Fruit fly (Drosophila melanogaster) whole organism, embryonic: ENCODE measurements around the gene CG17780.

Experiments
- Atf-2 ChIP-seq: fragments of 200-800 bp; sonication (Bioruptor generic); optimal IDR thresholded peaks from 2 replicates; lab custom pipeline; 2016; ENCODE audit warnings: missing biosample characterization, missing genetic modification characterization
- BEAF-32 ChIP-seq: fragments of 200-800 bp; sonication (Bioruptor generic); optimal IDR thresholded peaks from 3 replicates; lab custom pipeline; 2017; ENCODE audit warnings: missing biosample characterization, missing genetic modification characterization, mild to moderate bottlenecking, moderate library complexity, missing genetic modification reagents
- CG10267 ChIP-seq: fragments of 200-800 bp; sonication (Bioruptor generic); optimal IDR thresholded peaks from 2 replicates; lab custom pipeline; 2018; ENCODE audit warnings: missing biosample characterization, mild to moderate bottlenecking, missing genetic modification characterization, moderate library complexity
- CG11696 ChIP-seq: fragments of 200-800 bp; sonication (Bioruptor generic); IDR thresholded peaks from 2 replicates; pipeline ENCODE4 v1.3.6; 2022; ENCODE audit warnings: missing biosample characterization, missing genetic modification characterization
- CG12391 ChIP-seq: fragments of 200-800 bp; sonication (Bioruptor generic); optimal IDR thresholded peaks from 3 replicates; lab custom pipeline; 2018; ENCODE audit warnings: missing biosample characterization, mild to moderate bottlenecking, missing genetic modification characterization, moderate library complexity
- CG14014 ChIP-seq: fragments of 200-800 bp; sonication (Bioruptor generic); IDR thresholded peaks from 2 replicates; pipeline ENCODE4 v1.3.6; 2022; ENCODE audit warnings: missing biosample characterization, missing genetic modification characterization
- CG17802 ChIP-seq: fragments of 200-800 bp; sonication (Bioruptor generic); optimal IDR thresholded peaks from 2 replicates; lab custom pipeline; 2018; ENCODE audit warnings: missing biosample characterization, mild to moderate bottlenecking, missing genetic modification characterization, moderate library complexity
- CG18764 ChIP-seq: fragments of 200-800 bp; sonication (Bioruptor generic); optimal IDR thresholded peaks from 3 replicates; lab custom pipeline; 2016; ENCODE audit warnings: missing biosample characterization, missing genetic modification characterization
- CG2889 ChIP-seq: fragments of 200-800 bp; sonication (Bioruptor generic); IDR thresholded peaks from 3 replicates; pipeline ENCODE4 v1.3.6; 2022; ENCODE audit warnings: missing biosample characterization, missing genetic modification characterization
- CG3065 ChIP-seq: fragments of 200-800 bp; sonication (Bioruptor generic); optimal IDR thresholded peaks from 2 replicates; lab custom pipeline; 2016; ENCODE audit warnings: missing biosample characterization, missing genetic modification characterization
- CG3163 ChIP-seq: fragments of 200-800 bp; sonication (Bioruptor generic); optimal IDR thresholded peaks from 3 replicates; lab custom pipeline; 2016; ENCODE audit warnings: missing biosample characterization, missing genetic modification characterization
- CG4282 ChIP-seq: fragments of 200-800 bp; sonication (Bioruptor generic); optimal IDR thresholded peaks from 2 replicates; lab custom pipeline; 2016; ENCODE audit warnings: missing biosample characterization, missing genetic modification characterization
- CG7839 ChIP-seq: fragments of 200-800 bp; sonication (Bioruptor generic); optimal IDR thresholded peaks from 3 replicates; lab custom pipeline; 2018; ENCODE audit warnings: missing biosample characterization, mild to moderate bottlenecking, missing genetic modification characterization, moderate library complexity
- CG8944 ChIP-seq: fragments of 200-800 bp; sonication (Bioruptor generic); optimal IDR thresholded peaks from 3 replicates; lab custom pipeline; 2016; ENCODE audit warnings: missing biosample characterization, missing genetic modification characterization
- CG9932 ChIP-seq: fragments of 200-800 bp; sonication (Bioruptor generic); IDR thresholded peaks from 2 replicates; pipeline ENCODE4 v1.3.6; 2022; ENCODE audit warnings: missing biosample characterization, missing genetic modification characterization
- Chrac-16 ChIP-seq: fragments of 200-800 bp; sonication (Bioruptor generic); optimal IDR thresholded peaks from 3 replicates; lab custom pipeline; 2016; ENCODE audit warnings: missing biosample characterization, missing genetic modification characterization
- CoRest ChIP-seq: fragments of 200-800 bp; sonication (Bioruptor generic); optimal IDR thresholded peaks from 3 replicates; lab custom pipeline; 2018; ENCODE audit warnings: missing biosample characterization, mild to moderate bottlenecking, missing genetic modification characterization, moderate library complexity
- Dek ChIP-seq: fragments of 200-800 bp; sonication (Bioruptor generic); optimal IDR thresholded peaks from 3 replicates; lab custom pipeline; 2019; ENCODE audit warnings: missing biosample characterization, mild to moderate bottlenecking, missing genetic modification characterization, moderate library complexity
- Dip3 ChIP-seq: fragments of 200-800 bp; sonication (Bioruptor generic); optimal IDR thresholded peaks from 3 replicates; lab custom pipeline; 2016; ENCODE audit warnings: missing biosample characterization, missing genetic modification characterization
- Gug ChIP-seq: fragments of 200-800 bp; sonication (Bioruptor generic); IDR thresholded peaks from 4 replicates; pipeline ENCODE4 v1.3.6; 2022; ENCODE audit warnings: missing biosample characterization, missing genetic modification characterization
- Hand ChIP-seq: fragments of 200-800 bp; sonication (Bioruptor generic); optimal IDR thresholded peaks from 2 replicates; lab custom pipeline; 2017; ENCODE audit warnings: mild to moderate bottlenecking, missing biosample characterization, missing genetic modification reagents, missing genetic modification characterization
- HmgZ ChIP-seq: fragments of 200-800 bp; sonication (Bioruptor generic); optimal IDR thresholded peaks from 2 replicates; lab custom pipeline; 2018; ENCODE audit warnings: missing biosample characterization, mild to moderate bottlenecking, missing genetic modification characterization
- Myb ChIP-seq: fragments of 200-800 bp; sonication (Bioruptor generic); optimal IDR thresholded peaks from 2 replicates; lab custom pipeline; 2016; ENCODE audit warnings: missing biosample characterization, missing genetic modification characterization
- Oli ChIP-seq: fragments of 200-800 bp; sonication (Bioruptor generic); optimal IDR thresholded peaks from 2 replicates; lab custom pipeline; 2018; ENCODE audit warnings: missing biosample characterization, mild to moderate bottlenecking, missing genetic modification characterization, moderate library complexity
- Ptx1 ChIP-seq: fragments of 200-800 bp; sonication (Bioruptor generic); IDR thresholded peaks from 2 replicates; pipeline ENCODE4 v1.3.6; 2022; ENCODE audit warnings: missing biosample characterization, missing genetic modification characterization
- Sin3A ChIP-seq: fragments of >200 bp; optimal IDR thresholded peaks from 2 replicates; lab custom pipeline; 2018
- Sox100B ChIP-seq: fragments of 200-800 bp; sonication (Bioruptor generic); optimal IDR thresholded peaks from 3 replicates; lab custom pipeline; 2018; ENCODE audit warnings: missing biosample characterization, mild to moderate bottlenecking, missing genetic modification characterization
- ato ChIP-seq: fragments of 200-800 bp; sonication (Bioruptor generic); IDR thresholded peaks from 2 replicates; pipeline ENCODE4 v1.3.6; 2022; ENCODE audit warnings: missing biosample characterization, missing genetic modification characterization; ENCODE audit not compliant: partially characterized antibody
- bab2 ChIP-seq: fragments of 200-800 bp; sonication (Bioruptor generic); optimal IDR thresholded peaks from 2 replicates; lab custom pipeline; 2016; ENCODE audit warnings: missing biosample characterization, missing genetic modification characterization
- btn ChIP-seq: fragments of 200-800 bp; sonication (Bioruptor generic); optimal IDR thresholded peaks from 2 replicates; lab custom pipeline; 2016; ENCODE audit warnings: missing biosample characterization, missing genetic modification characterization
- chn ChIP-seq: fragments of 200-800 bp; sonication (Bioruptor generic); optimal IDR thresholded peaks from 2 replicates; lab custom pipeline; 2016; ENCODE audit warnings: missing biosample characterization, missing genetic modification characterization
- crol ChIP-seq: fragments of 200-800 bp; sonication (Bioruptor generic); IDR thresholded peaks from 2 replicates; pipeline ENCODE4 v1.3.6; 2022; ENCODE audit warnings: missing biosample characterization, missing genetic modification characterization
- ems ChIP-seq: fragments of 200-800 bp; sonication (Bioruptor generic); optimal IDR thresholded peaks from 3 replicates; lab custom pipeline; 2016; ENCODE audit warnings: missing biosample characterization, missing genetic modification characterization
- exex ChIP-seq: fragments of 200-800 bp; sonication (Bioruptor generic); optimal IDR thresholded peaks from 4 replicates; lab custom pipeline; 2018; ENCODE audit warnings: missing biosample characterization, mild to moderate bottlenecking, missing genetic modification characterization, moderate library complexity
- gem ChIP-seq: fragments of 200-800 bp; sonication (Bioruptor generic); optimal IDR thresholded peaks from 2 replicates; lab custom pipeline; 2019; ENCODE audit warnings: missing biosample characterization, mild to moderate bottlenecking, missing genetic modification characterization, moderate library complexity
- gfzf ChIP-seq: fragments of 200-800 bp; sonication (Bioruptor generic); optimal IDR thresholded peaks from 2 replicates; lab custom pipeline; 2016; ENCODE audit warnings: missing biosample characterization, mild to moderate bottlenecking, missing genetic modification characterization, moderate library complexity
- gro ChIP-seq: fragments of 200-800 bp; sonication (Bioruptor generic); optimal IDR thresholded peaks from 2 replicates; lab custom pipeline; 2016; ENCODE audit warnings: missing biosample characterization, missing genetic modification characterization
- jigr1 ChIP-seq: fragments of 200-800 bp; sonication (Bioruptor generic); IDR thresholded peaks from 3 replicates; pipeline ENCODE4 v1.3.6; 2022; ENCODE audit warnings: missing biosample characterization, missing genetic modification characterization
- mirr ChIP-seq: fragments of 200-800 bp; sonication (Bioruptor generic); optimal IDR thresholded peaks from 3 replicates; lab custom pipeline; 2018; ENCODE audit warnings: missing biosample characterization, mild to moderate bottlenecking, missing genetic modification characterization
- nerfin-2 ChIP-seq: fragments of 200-800 bp; sonication (Bioruptor generic); IDR thresholded peaks from 2 replicates; pipeline ENCODE4 v1.3.6; 2022; ENCODE audit warnings: missing biosample characterization, missing genetic modification characterization; ENCODE audit not compliant: partially characterized antibody
- psq ChIP-seq: fragments of 200-800 bp; sonication (Bioruptor generic); optimal IDR thresholded peaks from 2 replicates; lab custom pipeline; 2017; ENCODE audit warnings: missing biosample characterization, missing genetic modification characterization
- sens ChIP-seq: fragments of 200-800 bp; sonication (Bioruptor generic); peaks from one replicate; lab custom pipeline; 2016; ENCODE audit warnings: missing biosample characterization, missing genetic modification characterization
- sim ChIP-seq: fragments of 200-800 bp; sonication (Bioruptor generic); IDR thresholded peaks from 2 replicates; pipeline ENCODE4 v1.3.6; 2022; ENCODE audit warnings: missing biosample characterization, missing genetic modification characterization
- sna ChIP-seq: fragments of 200-800 bp; sonication (Bioruptor generic); IDR thresholded peaks from 2 replicates; pipeline ENCODE4 v1.3.6; 2022; ENCODE audit warnings: missing biosample characterization, missing genetic modification characterization; ENCODE audit not compliant: partially characterized antibody
- trem ChIP-seq: fragments of 200-800 bp; optimal IDR thresholded peaks from 3 replicates; lab custom pipeline; 2019; ENCODE audit warnings: missing biosample characterization, mild to moderate bottlenecking, missing genetic modification characterization, moderate library complexity
- wek ChIP-seq: fragments of 200-800 bp; sonication (Bioruptor generic); optimal IDR thresholded peaks from 3 replicates; lab custom pipeline; 2018; ENCODE audit warnings: missing biosample characterization, mild to moderate bottlenecking, missing genetic modification characterization, moderate library complexity
- zen ChIP-seq: fragments of 200-800 bp; sonication (Bioruptor generic); optimal IDR thresholded peaks from 3 replicates; lab custom pipeline; 2018; ENCODE audit warnings: missing biosample characterization, mild to moderate bottlenecking, missing genetic modification characterization, moderate library complexity

Gene CG17780

dm6 chr3R:24357698-24358097 lies 27.2 kb downstream of the CG17780 start, which contains the start of gene Golgin84 (continued):
- TF ChIP-seq ato (GFP tag; lab: Robert Waterston, UW) (peak; percentile 22; the same call in 1 of the 2 replicates), Myb (GFP tag; lab: Kevin White, UChicago) (peak; percentile 94), nerfin-2 (GFP tag; lab: Robert Waterston, UW) (no peak), sna (no peak), wek (GFP tag; lab: Kevin White, UChicago) (no peak), sim (GFP tag; lab: Robert Waterston, UW) (no peak), Oli (no peak), BEAF-32 (peak; percentile 16), gro (no peak), trem (tag; lab: Kevin White, UChicago) (peak; percentile 10), CG11696 (GFP tag; lab: Robert Waterston, UW) (no peak), mirr (no peak), Sox100B (GFP tag; lab: Kevin White, UChicago) (no peak), gfzf (GFP tag; lab: Kevin White, UChicago) (peak; percentile 71)

dm6 chr3R:24353448-24353847 lies 31.4 kb downstream of the CG17780 start:
- peak; percentile 78 for TF ChIP-seq exex (tag; lab: Kevin White, UChicago)
- peak; percentile 79 for TF ChIP-seq mirr
- TF ChIP-seq sim (GFP tag; lab: Robert Waterston, UW) = no peak
- TF ChIP-seq, all 482 proteins: peak for 2

- TF ChIP-seq CG18764 (GFP tag; lab: Kevin White, UChicago) (peak; percentile 35), Dek (tag; lab: Kevin White, UChicago) (peak; percentile 42), Atf-2 (GFP tag; lab: Kevin White, UChicago) (peak; percentile 51), zen (tag; lab: Kevin White, UChicago) (peak; percentile 25), Dip3 (GFP tag; lab: Kevin White, UChicago) (peak; percentile 71), gem (tag; lab: Kevin White, UChicago) (no peak), CG8944 (GFP tag; lab: Kevin White, UChicago) (peak; percentile 24), CG4282 (GFP tag; lab: Kevin White, UChicago) (no peak), CG2889 (0 out of 3 replicates have a peak, but pooled peaks have one; percentile 53), crol (GFP tag; lab: Robert Waterston, UW) (no peak), CG7839 (tag; lab: Kevin White, UChicago) (no peak), sens (GFP tag; lab: Kevin White, UChicago) (peak; percentile 94), bab2 (GFP tag; lab: Kevin White, UChicago) (peak; percentile 59), Ptx1 (GFP tag; lab: Robert Waterston, UW) (peak; percentile 61), btn (GFP tag; lab: Kevin White, UChicago) (no peak), chn (GFP tag; lab: Kevin White, UChicago) (peak; percentile 65), jigr1 (GFP tag; lab: Robert Waterston, UW) (peak; percentile 34; the same call in 1 of the 3 replicates), CoRest (tag; lab: Kevin White, UChicago) (peak; percentile 79), Chrac-16 (GFP tag; lab: Kevin White, UChicago) (peak; percentile 64), CG14014 (0 out of 2 replicates have a peak, but pooled peaks have one; percentile 25), CG3163 (GFP tag; lab: Kevin White, UChicago) (peak; percentile 56), ems (GFP tag; lab: Kevin White, UChicago) (peak; percentile 40), Sin3A (lab: Kevin White, UChicago) (peak; percentile 68), CG9932 (GFP tag; lab: Robert Waterston, UW) (no peak), Gug (GFP tag; lab: Robert Waterston, UW) (peak; percentile 61; the same call in 3 of the 4 replicates), psq (GFP tag; lab: Kevin White, UChicago) (peak; percentile 23), Hand (GFP tag; lab: Kevin White, UChicago) (no peak), CG3065 (no peak), HmgZ (tag; lab: Kevin White, UChicago) (peak; percentile 58), CG17802 (tag; lab: Kevin White, UChicago) (peak; percentile 11), wek (GFP tag; lab: Kevin White, UChicago) (no peak), CG12391 (tag; lab: Kevin White, UChicago) (peak; percentile 78), CG10267 (tag; lab: Kevin White, UChicago) (peak; percentile 72)
Measured at dm6 chr3R:24348420-24349190, 36.2 kb downstream of the CG17780 start, which contains the start of the genes CG5746 and CG6454. Gene CG5746 (minus strand): TSS chr3R:24348791. Gene CG6454 (plus strand): TSS chr3R:24349182.
